Worm (Caenorhabditis elegans): ENCODE measurements around the gene gcy-3.

DNA sequence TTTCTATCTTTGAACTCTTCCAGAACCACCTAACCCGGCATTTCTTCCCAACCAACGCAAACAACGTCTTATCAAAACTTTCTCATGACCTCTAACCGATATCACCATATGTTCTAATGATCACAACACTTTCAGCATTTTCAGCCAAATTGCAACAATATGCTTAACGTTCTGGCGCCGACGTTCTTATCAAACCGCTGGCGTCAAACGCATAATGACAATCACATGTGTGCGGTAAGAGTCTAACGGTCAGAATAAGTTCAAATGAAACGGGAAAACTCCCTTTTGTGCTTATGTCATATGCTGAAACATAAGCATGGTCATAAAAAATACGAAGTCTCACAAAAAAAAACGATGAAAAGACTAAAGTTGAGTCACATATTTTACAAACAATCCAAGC, 6.2 kb downstream of the gcy-3 start:
- TF ChIP-seq W03F9.2 (tag; optimal IDR thresholded peaks at IDR 0.05) (no peak), him-1 (tag; optimal IDR thresholded peaks at IDR 0.05) (no peak), dao-5 (tag; optimal IDR thresholded peaks at IDR 0.05) (no peak)
